Worm (Caenorhabditis elegans): ENCODE results near the gene lin-25.
A peak's percentile ranks its signal among the peaks of the same experiment; 100 is the strongest.

Gene lin-25

DNA sequence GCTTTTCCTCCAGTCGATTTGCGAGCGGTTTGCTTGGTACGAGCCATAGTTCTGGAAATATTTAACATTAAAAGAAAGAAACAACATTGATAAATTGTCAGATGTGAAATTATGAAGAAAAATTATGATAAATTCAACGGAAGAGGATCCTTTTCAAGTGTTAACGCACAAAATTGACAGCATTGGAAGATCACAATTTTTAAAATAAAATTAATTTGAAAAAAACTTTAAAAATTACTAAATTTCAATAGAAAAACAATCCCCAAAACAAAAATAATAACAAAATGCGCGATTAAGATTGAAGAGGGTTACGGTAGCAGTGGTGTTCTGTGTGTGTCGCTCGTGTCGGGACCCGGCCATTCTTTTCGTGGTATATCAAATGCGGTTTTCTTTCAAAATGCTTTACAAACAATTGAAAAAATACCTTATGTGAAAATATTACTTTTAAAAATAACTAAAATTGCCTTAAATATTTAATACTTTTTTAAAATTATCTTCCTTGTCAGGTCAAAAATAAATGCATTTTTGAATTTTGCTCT, 10.6 kb downstream of the lin-25 start, which contains the start of gene his-74 (continued):
- TF ChIP-seq D2030.7 (GFP tag; IDR thresholded peaks at IDR 0.05): peak; percentile 51; the same call in 1 of the 2 replicates

ce11 chrV:12661619-12662018, 11.9 kb downstream of the lin-25 start, which contains the start of gene W05B10.3:
Gene W05B10.3, minus strand, starts transcription at chrV:12661719.
- TF ChIP-seq him-1 (tag; optimal IDR thresholded peaks at IDR 0.05) (no peak), F57A8.1 (GFP tag; optimal IDR thresholded peaks at IDR 0.05) (no peak)

- no peak for TF ChIP-seq rec-8 (tag; optimal IDR thresholded peaks at IDR 0.05)
- no peak for TF ChIP-seq attf-3 (GFP tag; conservative IDR thresholded peaks at IDR 0.05)
- TF ChIP-seq sea-2 (GFP tag; IDR thresholded peaks at IDR 0.05): no peak
- no peak for TF ChIP-seq ceh-79 (tag; optimal IDR thresholded peaks at IDR 0.05)
- TF ChIP-seq ama-1 (optimal IDR thresholded peaks at IDR 0.05): no peak
- TF ChIP-seq ama-1 (GFP tag; optimal IDR thresholded peaks at IDR 0.05): no peak
- no peak for TF ChIP-seq madf-10 (tag; optimal IDR thresholded peaks at IDR 0.05)
- no peak for TF ChIP-seq cebp-2 (GFP tag; IDR thresholded peaks at IDR 0.05)
- TF ChIP-seq lir-1 (GFP tag; conservative IDR thresholded peaks at IDR 0.05): no peak
These were observed 13.7 kb downstream of the lin-25 start for ce11 chrV:12663386-12663785.

DNA sequence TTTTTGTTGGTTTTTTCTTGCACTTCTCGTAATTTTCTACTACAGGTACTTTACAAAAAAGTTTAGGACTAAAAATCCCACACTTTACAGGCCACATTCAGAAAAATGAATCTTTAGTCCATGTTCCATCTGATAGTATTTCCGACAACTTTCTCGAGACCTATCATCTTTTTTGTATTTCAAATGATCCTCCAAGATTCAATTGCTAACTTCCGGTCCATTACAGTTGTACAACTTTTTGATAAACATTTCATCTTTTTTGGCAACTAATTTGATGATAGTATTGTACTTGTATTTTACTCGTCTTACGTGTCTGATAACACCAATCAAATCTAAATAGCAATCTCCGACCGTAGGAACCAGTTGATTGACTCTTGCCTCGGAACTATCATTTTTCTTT, 17.7 kb downstream of the lin-25 start:
- no peak for TF ChIP-seq die-1 (tag; optimal IDR thresholded peaks at IDR 0.05)
- no peak for TF ChIP-seq lin-26 (GFP tag; IDR thresholded peaks at IDR 0.05)
- TF ChIP-seq hmg-20 (GFP tag; IDR thresholded peaks at IDR 0.05): no peak
- no peak for TF ChIP-seq sdz-38 (tag; optimal IDR thresholded peaks at IDR 0.05)
- TF ChIP-seq dpl-1 (GFP tag; optimal IDR thresholded peaks at IDR 0.05): no peak
- no peak for TF ChIP-seq akir-1 (GFP tag; optimal IDR thresholded peaks at IDR 0.05)
- TF ChIP-seq nhr-27 (tag; optimal IDR thresholded peaks at IDR 0.05): no peak
- TF ChIP-seq F22D6.2 (tag; optimal IDR thresholded peaks at IDR 0.05): no peak
- TF ChIP-seq F23B12.7 (tag; optimal IDR thresholded peaks at IDR 0.05; ENCODE audit: insufficient read depth): no peak
- no peak for TF ChIP-seq snpc-3.4 (tag; optimal IDR thresholded peaks at IDR 0.05)
- TF ChIP-seq F52B5.7 (tag; optimal IDR thresholded peaks at IDR 0.05): no peak
- TF ChIP-seq nhr-179 (tag; optimal IDR thresholded peaks at IDR 0.05): no peak
- no peak for TF ChIP-seq D2030.7 (GFP tag; IDR thresholded peaks at IDR 0.05)
- TF ChIP-seq F39B2.1 (GFP tag; IDR thresholded peaks at IDR 0.05): no peak
- no peak for TF ChIP-seq tbx-9 (tag; optimal IDR thresholded peaks at IDR 0.05; ENCODE audit: borderline replicate concordance)

ce11 chrV:12667926-12668325, 18.2 kb downstream of the lin-25 start, which contains the start of gene W05B10.4:
Gene W05B10.4, plus strand, starts transcription at chrV:12668226.
- TF ChIP-seq Y67H2A.10 (GFP tag; conservative IDR thresholded peaks at IDR 0.05) (no peak), K12H6.12 (tag; optimal IDR thresholded peaks at IDR 0.05) (no peak), gei-17 (GFP tag; optimal IDR thresholded peaks at IDR 0.05) (no peak), snpc-3.4 (tag; optimal IDR thresholded peaks at IDR 0.05) (no peak), madf-10 (tag; optimal IDR thresholded peaks at IDR 0.05) (no peak), ceh-27 (GFP tag; optimal IDR thresholded peaks at IDR 0.05) (peak; percentile 10)

- TF ChIP-seq sea-2 (GFP tag; IDR thresholded peaks at IDR 0.05): no peak
- no peak for TF ChIP-seq ztf-18 (tag; optimal IDR thresholded peaks at IDR 0.05)
- no peak for TF ChIP-seq somi-1 (GFP tag; optimal IDR thresholded peaks at IDR 0.05)
- TF ChIP-seq ztf-22 (GFP tag; optimal IDR thresholded peaks at IDR 0.05): no peak
- TF ChIP-seq atf-7 (tag; optimal IDR thresholded peaks at IDR 0.05): no peak
- no peak for TF ChIP-seq snpc-1.1 (tag; optimal IDR thresholded peaks at IDR 0.05; ENCODE audit: insufficient read depth)
- no peak for TF ChIP-seq cebp-2 (GFP tag; IDR thresholded peaks at IDR 0.05)
- no peak for TF ChIP-seq hrde-1 (tag; optimal IDR thresholded peaks at IDR 0.05; ENCODE audit: borderline replicate concordance)
- no peak for TF ChIP-seq F57A8.1 (GFP tag; optimal IDR thresholded peaks at IDR 0.05)
- TF ChIP-seq F39B2.1 (GFP tag; IDR thresholded peaks at IDR 0.05): no peak
- TF ChIP-seq ztf-26 (tag; optimal IDR thresholded peaks at IDR 0.05): no peak
- TF ChIP-seq lsl-1 (GFP tag; optimal IDR thresholded peaks at IDR 0.05): no peak
- no peak for TF ChIP-seq F23B12.7 (tag; optimal IDR thresholded peaks at IDR 0.05; ENCODE audit: insufficient read depth)
- no peak for TF ChIP-seq let-607 (tag; optimal IDR thresholded peaks at IDR 0.05)
- TF ChIP-seq lin-40 (tag; optimal IDR thresholded peaks at IDR 0.05): no peak
These were observed 20.9 kb downstream of the lin-25 start, which contains the start of gene srx-116 for ce11 chrV:12670607-12671006. Gene srx-116, plus strand, starts transcription at chrV:12670907.
